Worm (Caenorhabditis elegans): ENCODE data around the gene tbx-32.

Gene tbx-32

DNA sequence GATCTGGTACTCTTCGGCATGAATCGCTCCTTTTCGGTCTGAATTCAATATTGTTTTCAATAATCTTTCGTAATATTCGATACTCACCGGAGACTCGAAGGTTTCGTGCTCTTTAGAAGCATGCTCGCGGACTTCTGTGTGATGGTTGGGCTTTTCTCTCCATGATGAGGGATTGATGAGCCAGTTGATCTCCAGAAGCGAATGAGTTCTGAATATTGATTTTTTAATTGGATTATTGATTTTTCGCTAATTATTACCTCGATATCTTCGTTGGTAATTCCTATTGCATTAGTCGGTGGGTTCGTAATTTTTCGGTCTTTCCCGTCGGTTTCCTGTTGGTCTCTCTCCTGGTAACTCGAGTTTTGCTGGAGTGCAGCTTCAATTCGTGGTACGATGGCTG lies 11.7 kb downstream of the tbx-32 start:
- TF ChIP-seq hlh-6 (tag; optimal IDR thresholded peaks at IDR 0.05): no peak
- TF ChIP-seq ceh-22 (tag; optimal IDR thresholded peaks at IDR 0.05): no peak
- TF ChIP-seq nhr-11 (tag; optimal IDR thresholded peaks at IDR 0.05): no peak
- no peak for TF ChIP-seq mec-3 (tag; optimal IDR thresholded peaks at IDR 0.05; ENCODE audit: borderline replicate concordance)
- no peak for TF ChIP-seq K02D7.2 (tag; optimal IDR thresholded peaks at IDR 0.05)
- no peak for TF ChIP-seq pha-4 (tag; optimal IDR thresholded peaks at IDR 0.05)
- TF ChIP-seq elt-4 (tag; optimal IDR thresholded peaks at IDR 0.05): no peak
- no peak for TF ChIP-seq fkh-10 (GFP tag; optimal IDR thresholded peaks at IDR 0.05)
- TF ChIP-seq sox-2 (GFP tag; IDR thresholded peaks at IDR 0.05): no peak
- TF ChIP-seq ceh-19 (GFP tag; optimal IDR thresholded peaks at IDR 0.05): no peak
- no peak for TF ChIP-seq odd-2 (tag; optimal IDR thresholded peaks at IDR 0.05)
- TF ChIP-seq nhr-232 (tag; optimal IDR thresholded peaks at IDR 0.05): no peak
- TF ChIP-seq lim-6 (tag; optimal IDR thresholded peaks at IDR 0.05): no peak
- no peak for TF ChIP-seq hlh-8 (tag; optimal IDR thresholded peaks at IDR 0.05)

DNA sequence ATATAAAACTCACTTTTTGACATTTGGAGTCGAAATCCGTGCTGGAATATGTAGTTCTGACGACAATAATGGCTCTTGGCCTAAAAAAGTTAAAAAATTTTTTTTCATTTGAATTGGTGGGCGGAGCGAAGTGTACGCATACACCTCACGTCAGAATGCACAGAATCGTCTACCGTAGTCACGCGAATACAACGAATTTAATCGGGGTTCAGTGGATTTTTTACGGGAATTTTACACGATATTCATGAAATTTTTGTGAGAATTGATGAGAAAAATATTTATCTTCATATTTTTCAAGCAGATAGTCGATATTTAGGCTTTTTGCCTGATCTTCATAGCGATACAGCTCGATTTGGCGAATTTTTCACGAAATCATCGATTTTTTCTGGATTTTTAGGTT lies 13.4 kb downstream of the tbx-32 start, which contains the start of gene R09H3.3:
R09H3.3 (minus strand) TSS at position 101 of the 400 bp plus-strand sequence.
- TF ChIP-seq gmeb-2 (tag; optimal IDR thresholded peaks at IDR 0.05) (no peak), ceh-30 (tag; optimal IDR thresholded peaks at IDR 0.05) (no peak)

DNA sequence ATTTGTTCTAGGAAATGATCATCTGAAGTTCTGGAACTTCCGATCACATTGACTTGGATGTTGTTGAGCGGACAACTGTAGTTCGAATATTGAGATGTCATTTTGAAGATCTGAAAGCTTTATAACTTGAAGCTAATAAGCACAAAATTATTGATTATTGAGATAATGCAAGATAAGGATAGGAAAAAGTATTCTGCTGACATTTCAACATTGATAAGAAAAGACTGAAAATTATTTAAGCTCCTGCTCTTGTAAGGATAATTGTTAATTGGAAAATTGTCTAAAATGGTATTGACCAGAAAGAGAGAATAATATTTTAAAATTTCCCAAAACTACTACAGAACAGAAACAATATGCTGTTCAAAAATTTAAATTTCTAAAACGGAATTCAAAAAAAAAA lies 18.7 kb downstream of the tbx-32 start, which contains the start of gene tbx-31:
tbx-31 (minus strand) TSS at position 101 of the 400 bp plus-strand sequence.
- TF ChIP-seq dmd-4 (tag; optimal IDR thresholded peaks at IDR 0.05; ENCODE audit: borderline replicate concordance) (no peak), che-1 (tag; optimal IDR thresholded peaks at IDR 0.05) (no peak), ama-1 (optimal IDR thresholded peaks at IDR 0.05) (no peak), Y22D7AL.16 (tag; optimal IDR thresholded peaks at IDR 0.05) (no peak), tbx-2 (tag; optimal IDR thresholded peaks at IDR 0.05) (no peak), fax-1 (tag; optimal IDR thresholded peaks at IDR 0.05) (no peak), syd-9 (tag; optimal IDR thresholded peaks at IDR 0.05) (no peak), mec-3 (tag; optimal IDR thresholded peaks at IDR 0.05; ENCODE audit: borderline replicate concordance) (no peak), ahr-1 (tag; optimal IDR thresholded peaks at IDR 0.05) (no peak), sox-4 (tag; optimal IDR thresholded peaks at IDR 0.05) (no peak), T23F11.4 (GFP tag; optimal IDR thresholded peaks at IDR 0.05) (no peak), ceh-9 (tag; optimal IDR thresholded peaks at IDR 0.05) (no peak)

DNA sequence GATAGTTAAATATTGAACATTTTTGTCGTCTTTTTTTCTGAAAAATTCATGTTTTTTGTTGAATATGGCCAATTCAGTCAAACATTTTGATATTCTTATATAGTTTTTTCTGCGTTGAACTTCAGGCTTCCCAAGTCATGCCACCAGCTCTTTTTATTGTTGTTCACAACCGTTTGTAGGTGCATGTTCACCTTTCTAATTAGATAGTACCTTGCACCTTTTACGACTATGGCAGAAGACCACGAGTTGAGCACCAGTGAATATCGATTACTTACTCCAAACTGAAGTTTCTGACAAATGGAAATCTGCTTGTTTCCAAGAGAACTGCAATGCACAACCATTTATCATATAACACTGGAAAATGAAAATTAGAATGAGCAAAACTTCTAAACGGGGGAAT lies 20.6 kb downstream of the tbx-32 start:
- TF ChIP-seq gmeb-2 (tag; optimal IDR thresholded peaks at IDR 0.05) (no peak), ceh-45 (GFP tag; IDR thresholded peaks at IDR 0.05) (no peak), K09A11.1 (tag; optimal IDR thresholded peaks at IDR 0.05; ENCODE audit: insufficient read depth) (no peak), nhr-232 (tag; optimal IDR thresholded peaks at IDR 0.05) (no peak), ama-1 (optimal IDR thresholded peaks at IDR 0.05) (no peak), ceh-48 (tag; optimal IDR thresholded peaks at IDR 0.05) (no peak), ref-2 (tag; optimal IDR thresholded peaks at IDR 0.05) (no peak), nfya-1 (tag; optimal IDR thresholded peaks at IDR 0.05) (no peak), pros-1 (tag; optimal IDR thresholded peaks at IDR 0.05) (no peak), ceh-9 (tag; optimal IDR thresholded peaks at IDR 0.05) (no peak)

DNA sequence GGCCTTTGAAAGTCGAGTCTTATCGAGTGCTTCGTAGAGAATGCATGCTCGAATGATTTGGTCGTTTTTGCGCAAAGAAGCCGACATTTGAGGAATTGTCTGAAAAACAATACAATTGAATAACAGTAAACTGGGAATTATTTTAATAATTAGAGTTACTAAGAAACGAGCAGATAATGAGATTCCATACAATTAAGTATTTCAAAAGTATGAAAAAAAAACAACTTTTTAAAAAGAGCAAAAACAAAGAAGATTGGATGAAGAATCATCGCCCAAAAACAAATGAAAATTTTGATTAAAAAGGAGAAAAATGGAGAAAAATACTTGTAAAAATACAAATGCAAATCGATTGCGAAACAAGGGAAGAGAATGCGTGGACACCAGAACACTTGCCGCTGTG lies 22.7 kb downstream of the tbx-32 start, which contains the start of gene fbxa-170:
fbxa-170 (minus strand) TSS at position 101 of the 400 bp plus-strand sequence.
- TF ChIP-seq ceh-9 (tag; optimal IDR thresholded peaks at IDR 0.05): no peak
- TF ChIP-seq unc-3 (GFP tag; conservative IDR thresholded peaks at IDR 0.05): no peak
- TF ChIP-seq unc-3 (tag; optimal IDR thresholded peaks at IDR 0.05): no peak
- no peak for TF ChIP-seq hlh-8 (tag; optimal IDR thresholded peaks at IDR 0.05)
- no peak for TF ChIP-seq madf-2 (tag; optimal IDR thresholded peaks at IDR 0.05)
- no peak for TF ChIP-seq ceh-30 (tag; optimal IDR thresholded peaks at IDR 0.05)
- no peak for TF ChIP-seq nhr-11 (tag; optimal IDR thresholded peaks at IDR 0.05)
- no peak for TF ChIP-seq pax-1 (tag; optimal IDR thresholded peaks at IDR 0.05)
- no peak for TF ChIP-seq nfya-1 (tag; optimal IDR thresholded peaks at IDR 0.05)
- no peak for TF ChIP-seq unc-86 (tag; optimal IDR thresholded peaks at IDR 0.05)
- no peak for TF ChIP-seq T23F11.4 (GFP tag; optimal IDR thresholded peaks at IDR 0.05)
